Worm (Caenorhabditis elegans) whole organism, young adult: ENCODE measurements around the gene pax-3.

Experiments used
- F49E8.2 ChIP-seq: sonication (generic microtip); optimal IDR thresholded peaks from 3 replicates; lab custom pipeline; 2017; ENCODE audit warnings: missing genetic modification characterization, mild to moderate bottlenecking, missing compliant biosample characterization, antibody characterized with exemption, moderate library complexity; ENCODE audit not compliant: insufficient read depth
- chd-7 ChIP-seq: sonication (generic microtip); optimal IDR thresholded peaks from 2 replicates; lab custom pipeline; 2016; ENCODE audit warnings: mild to moderate bottlenecking, missing genetic modification characterization, moderate library complexity, missing compliant biosample characterization
- efl-1 ChIP-seq: fragments of 150-350 bp; optimal IDR thresholded peaks from 2 replicates; lab custom pipeline; 2014; ENCODE audit warnings: missing biosample characterization, missing genetic modification reagents, missing genetic modification characterization
- egl-18 ChIP-seq: fragments of 200-800 bp; sonication (Bioruptor generic); IDR thresholded peaks from 2 replicates; pipeline ENCODE4 v1.3.6; 2022; ENCODE audit warnings: missing genetic modification reagents, missing genetic modification characterization, missing compliant biosample characterization
- lag-1 ChIP-seq: fragments of 200-800 bp; sonication (Bioruptor generic); IDR thresholded peaks from 2 replicates; pipeline ENCODE4 v1.3.6; 2022; ENCODE audit warnings: missing genetic modification reagents, missing genetic modification characterization, missing compliant biosample characterization
- lin-54 ChIP-seq: fragments of 200-800 bp; sonication (Bioruptor generic); optimal IDR thresholded peaks from 2 replicates; lab custom pipeline; 2018; ENCODE audit warnings: mild to moderate bottlenecking, missing genetic modification characterization, missing compliant biosample characterization
- mcd-1 ChIP-seq: fragments of 200-800 bp; sonication (Bioruptor generic); IDR thresholded peaks from 2 replicates; pipeline ENCODE4 v1.3.6; 2022; ENCODE audit warnings: missing genetic modification reagents, missing genetic modification characterization, missing compliant biosample characterization
- nhr-27 ChIP-seq: fragments of 200-800 bp; sonication (Bioruptor generic); optimal IDR thresholded peaks from 2 replicates; lab custom pipeline; 2018; ENCODE audit warnings: mild to moderate bottlenecking, missing genetic modification characterization, moderate library complexity, missing compliant biosample characterization
- rcor-1 ChIP-seq: fragments of 200-800 bp; sonication (Bioruptor generic); IDR thresholded peaks from 2 replicates; pipeline ENCODE4 v1.3.6; 2022; ENCODE audit warnings: missing genetic modification reagents, missing genetic modification characterization, missing compliant biosample characterization
- tbp1 ChIP-seq: fragments of 200-800 bp; sonication (Bioruptor generic); optimal IDR thresholded peaks from 2 replicates; lab custom pipeline; 2018; ENCODE audit warnings: mild to moderate bottlenecking, missing genetic modification characterization, missing compliant biosample characterization
- unc-62 ChIP-seq: fragments of 150-350 bp; optimal IDR thresholded peaks from 2 replicates; lab custom pipeline; 2014; ENCODE audit warnings: missing biosample characterization, missing genetic modification reagents, missing genetic modification characterization
- ztf-25 ChIP-seq: fragments of 200-800 bp; sonication (Bioruptor generic); IDR thresholded peaks from 2 replicates; pipeline ENCODE4 v1.3.6; 2022; ENCODE audit warnings: missing genetic modification reagents, missing genetic modification characterization, missing compliant biosample characterization
- ztf-28 ChIP-seq: fragments of 200-800 bp; sonication (Bioruptor generic); IDR thresholded peaks from 2 replicates; pipeline ENCODE4 v1.3.6; 2022; ENCODE audit warnings: missing genetic modification reagents, missing genetic modification characterization, missing compliant biosample characterization

ce11 chrII:10131760-10132159 is 14.6 kb upstream of the pax-3 start, which contains the start of gene F27E5.5:
- no peak for TF ChIP-seq lag-1 (GFP tag; lab: Robert Waterston, UW)
- TF ChIP-seq egl-18 = no peak
- TF ChIP-seq mcd-1 (GFP tag; lab: Robert Waterston, UW) = no peak
- TF ChIP-seq tbp1 (GFP tag; lab: Kevin White, UChicago) = no peak
- TF ChIP-seq nhr-27 = no peak
- TF ChIP-seq F49E8.2 (tag; lab: Kevin White, UChicago) = no peak
- no peak for TF ChIP-seq efl-1 (GFP tag; lab: Kevin White, UChicago)
- TF ChIP-seq lin-54 (GFP tag; lab: Kevin White, UChicago) = no peak
- no peak for TF ChIP-seq unc-62 (GFP tag; lab: Kevin White, UChicago)
- TF ChIP-seq ztf-28 (GFP tag; lab: Robert Waterston, UW) = no peak
- TF ChIP-seq chd-7 (tag; lab: Kevin White, UChicago) = no peak
- no peak for TF ChIP-seq rcor-1
- TF ChIP-seq ztf-25 (GFP tag; lab: Robert Waterston, UW) = no peak
